Fruit fly (Drosophila melanogaster): ENCODE results near the gene Gtpx.
A peak's percentile ranks its signal among the peaks of the same experiment; 100 is the strongest.

Gtpx gene

DNA sequence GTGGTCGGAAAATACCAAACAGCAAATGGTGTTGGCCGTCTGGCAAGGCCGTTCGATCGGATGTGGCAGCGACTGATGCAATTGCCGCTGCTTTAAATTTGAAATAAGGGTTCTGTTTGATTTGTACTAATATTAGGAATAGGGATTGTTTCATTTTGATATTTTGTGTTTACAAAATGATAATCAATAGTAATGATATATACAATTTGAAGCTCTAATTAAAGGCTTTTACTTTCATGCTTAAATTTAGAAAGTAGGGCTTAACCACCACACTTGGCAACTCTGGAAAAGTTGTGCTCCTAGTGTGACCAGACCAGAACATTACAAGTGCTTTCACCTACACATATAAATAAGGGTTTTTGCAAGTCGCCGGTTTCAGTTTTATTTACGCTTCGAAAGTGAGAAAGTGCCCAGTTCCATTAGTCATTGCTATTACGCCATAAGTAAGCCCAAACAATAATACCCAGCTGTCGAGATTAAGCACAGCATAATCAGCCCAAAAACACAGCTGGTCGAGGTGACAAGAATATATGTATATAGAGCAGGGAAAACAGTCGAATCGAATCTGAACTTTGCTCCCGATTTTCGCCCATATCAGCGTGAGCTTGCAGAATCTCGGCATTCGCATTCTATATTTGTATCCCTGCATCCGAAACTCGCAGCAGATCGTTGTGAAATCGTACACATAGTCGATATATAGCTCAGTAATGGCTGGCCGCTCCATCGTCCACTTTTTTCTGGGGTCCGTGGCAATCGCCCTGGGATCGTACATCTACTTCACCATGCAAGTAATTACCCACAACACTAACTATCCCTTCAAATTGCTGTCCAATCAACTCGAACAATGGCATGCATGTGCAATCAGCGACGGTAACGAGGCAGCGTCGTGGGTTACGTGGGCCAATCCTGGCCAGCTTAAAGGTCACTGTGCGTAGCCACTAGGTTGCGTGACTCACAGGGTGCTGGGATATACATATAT, at the start of gene Gtpx (continued):
- TF ChIP-seq CG5180 (GFP tag; optimal IDR thresholded peaks at IDR 0.05) (no peak), tin (GFP tag; optimal IDR thresholded peaks at IDR 0.05) (peak; percentile 13), ap (GFP tag; IDR thresholded peaks at IDR 0.05) (no peak), CG1024 (GFP tag; IDR thresholded peaks at IDR 0.05) (peak; percentile 17; the same call in 1 of the 2 replicates), Lhr (GFP tag; optimal IDR thresholded peaks at IDR 0.05) (peak; percentile 83), slp2 (GFP tag; optimal IDR thresholded peaks at IDR 0.05) (no peak), NK7.1 (GFP tag; optimal IDR thresholded peaks at IDR 0.05) (no peak), Tbp (GFP tag; optimal IDR thresholded peaks at IDR 0.05) (no peak), CG9797 (GFP tag; optimal IDR thresholded peaks at IDR 0.05) (peak; percentile 87), CG18011 (GFP tag; optimal IDR thresholded peaks at IDR 0.05) (peak; percentile 34), CG3995 (GFP tag; optimal IDR thresholded peaks at IDR 0.05) (peak; percentile 21), CG10267 (tag; optimal IDR thresholded peaks at IDR 0.05) (peak; percentile 53), lab (GFP tag; optimal IDR thresholded peaks at IDR 0.05) (no peak), sqz (GFP tag; optimal IDR thresholded peaks at IDR 0.05) (no peak), az2 (GFP tag; optimal IDR thresholded peaks at IDR 0.05) (peak; percentile 30), lmd (GFP tag; IDR thresholded peaks at IDR 0.05) (peak; percentile 20; the same call in 1 of the 2 replicates), Ravus (GFP tag; IDR thresholded peaks at IDR 0.05) (no peak), zfh2 (GFP tag; optimal IDR thresholded peaks at IDR 0.05) (peak; percentile 60), CG2875 (GFP tag; optimal IDR thresholded peaks at IDR 0.05) (no peak), da (GFP tag; optimal IDR thresholded peaks at IDR 0.05) (no peak), repo (GFP tag; optimal IDR thresholded peaks at IDR 0.05) (no peak), CoRest (tag; optimal IDR thresholded peaks at IDR 0.05) (peak; percentile 79), crp (GFP tag; optimal IDR thresholded peaks at IDR 0.05) (peak in 1 of 2 experiments; percentile 22), fd3F (GFP tag; optimal IDR thresholded peaks at IDR 0.05) (peak; percentile 29), CG10654 (GFP tag; optimal IDR thresholded peaks at IDR 0.05) (peak; percentile 29), CG13624 (GFP tag; optimal IDR thresholded peaks at IDR 0.05) (peak; percentile 73), CG17568 (GFP tag; optimal IDR thresholded peaks at IDR 0.05) (no peak), ham (GFP tag; IDR thresholded peaks at IDR 0.05) (no peak), Hr39 (optimal IDR thresholded peaks at IDR 0.05) (no peak), CG7987 (GFP tag; optimal IDR thresholded peaks at IDR 0.05) (no peak), chm (GFP tag; IDR thresholded peaks at IDR 0.05) (no peak), Hmr (GFP tag; optimal IDR thresholded peaks at IDR 0.05) (peak; percentile 56), esg (GFP tag; conservative IDR thresholded peaks at IDR 0.05) (no peak), hth (optimal IDR thresholded peaks at IDR 0.05) (no peak), CG30403 (GFP tag; optimal IDR thresholded peaks at IDR 0.05) (peak; percentile 62), CG7357 (GFP tag; IDR thresholded peaks at IDR 0.05) (no peak), CG10431 (GFP tag; optimal IDR thresholded peaks at IDR 0.05) (no peak), CG1602 (GFP tag; optimal IDR thresholded peaks at IDR 0.05) (peak; percentile 6), CG2678 (tag; optimal IDR thresholded peaks at IDR 0.05) (no peak), ewg (GFP tag; optimal IDR thresholded peaks at IDR 0.05) (peak; percentile 6), Sin3A (optimal IDR thresholded peaks at IDR 0.05) (peak; percentile 96), Blimp-1 (GFP tag; optimal IDR thresholded peaks at IDR 0.05) (peak; percentile 37), CG12104 (GFP tag; optimal IDR thresholded peaks at IDR 0.05) (no peak), Bgb (GFP tag; IDR thresholded peaks at IDR 0.05; ENCODE audit: partially characterized antibody) (no peak; the same call in 1 of the 2 replicates), HmgZ (tag; optimal IDR thresholded peaks at IDR 0.05) (peak; percentile 58), fd102C (GFP tag; optimal IDR thresholded peaks at IDR 0.05) (no peak), tll (GFP tag; optimal IDR thresholded peaks at IDR 0.05) (peak in 1 of 2 experiments; percentile 8), CG34224 (GFP tag; IDR thresholded peaks at IDR 0.05; ENCODE audit: partially characterized antibody) (no peak)
